Fruit fly (Drosophila melanogaster): ENCODE data around the gene RpS4.

The RpS4 gene

DNA sequence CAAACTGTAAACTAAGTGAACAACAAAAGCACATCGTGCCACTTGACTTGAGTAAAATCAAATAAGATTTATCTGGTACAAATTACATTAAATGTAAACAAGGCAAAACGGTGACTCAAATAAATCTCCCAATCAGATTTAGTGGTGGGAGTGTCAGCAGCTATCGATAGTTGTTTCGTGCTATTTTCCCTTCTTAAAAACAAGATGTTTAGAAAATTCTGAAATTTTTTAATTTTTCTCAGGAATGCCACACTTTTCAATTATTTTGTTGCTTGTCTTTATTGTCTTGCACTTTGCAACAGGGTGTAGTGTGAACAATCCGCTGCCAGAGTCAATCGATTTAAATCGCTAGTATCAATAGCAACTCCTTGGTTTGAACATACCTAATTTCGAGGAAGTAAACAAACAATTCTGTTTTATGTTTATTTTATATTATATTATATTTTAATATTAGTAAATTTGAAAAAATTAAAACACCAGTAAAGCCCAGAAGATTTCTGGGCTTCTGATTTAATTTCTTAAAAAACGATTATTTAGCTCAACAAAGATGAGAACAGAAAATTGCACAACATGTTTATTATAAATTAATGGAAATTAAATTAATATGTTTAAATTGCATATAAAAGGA lies 26.2 kb upstream of the RpS4 start, which contains the start of gene MICAL-like (continued):
- TF ChIP-seq Doc3 (GFP tag; IDR thresholded peaks at IDR 0.05; ENCODE audit: partially characterized antibody) (peak; percentile 97), pum (GFP tag; optimal IDR thresholded peaks at IDR 0.05) (no peak), hbn (GFP tag; IDR thresholded peaks at IDR 0.05; ENCODE audit: partially characterized antibody) (peak; percentile 88), sob (GFP tag; IDR thresholded peaks at IDR 0.05) (peak; percentile 59), Gug (GFP tag; IDR thresholded peaks at IDR 0.05) (no peak), pnt (GFP tag; optimal IDR thresholded peaks at IDR 0.05) (peak; percentile 27), hb (GFP tag; IDR thresholded peaks at IDR 0.05; ENCODE audit: partially characterized antibody) (peak; percentile 80), CG10431 (GFP tag; optimal IDR thresholded peaks at IDR 0.05) (no peak), Med (GFP tag) (peak; percentile 87), CG30020 (tag; optimal IDR thresholded peaks at IDR 0.05) (no peak), CG4854 (GFP tag; optimal IDR thresholded peaks at IDR 0.05) (no peak), Myb (GFP tag; optimal IDR thresholded peaks at IDR 0.05) (peak; percentile 14), YL-1 (GFP tag; optimal IDR thresholded peaks at IDR 0.05) (no peak), mld (GFP tag; IDR thresholded peaks at IDR 0.05; ENCODE audit: partially characterized antibody) (peak; percentile 68; the same call in 1 of the 3 replicates), Aef1 (GFP tag; IDR thresholded peaks at IDR 0.05) (peak; percentile 36; the same call in 2 of the 3 replicates), CG13123 (GFP tag; optimal IDR thresholded peaks at IDR 0.05) (no peak), stwl (tag; optimal IDR thresholded peaks at IDR 0.05) (peak; percentile 71), CG13624 (GFP tag; optimal IDR thresholded peaks at IDR 0.05) (peak; percentile 21), CG17328 (GFP tag; IDR thresholded peaks at IDR 0.05) (peak; percentile 16; the same call in 1 of the 2 replicates), CG31365 (tag; optimal IDR thresholded peaks at IDR 0.05) (no peak), CG30403 (GFP tag; optimal IDR thresholded peaks at IDR 0.05) (no peak), CG4617 (GFP tag; optimal IDR thresholded peaks at IDR 0.05; ENCODE audit: borderline replicate concordance) (peak; percentile 6), CG3847 (GFP tag; IDR thresholded peaks at IDR 0.05) (no peak; the same call in 1 of the 2 replicates), ken (GFP tag; IDR thresholded peaks at IDR 0.05) (peak; percentile 60; the same call in 1 of the 3 replicates), CHES-1-like (GFP tag; optimal IDR thresholded peaks at IDR 0.05) (no peak), lmd (GFP tag; IDR thresholded peaks at IDR 0.05) (peak; percentile 9; the same call in 1 of the 2 replicates), CG4404 (GFP tag; IDR thresholded peaks at IDR 0.05) (peak; percentile 30), sens-2 (GFP tag; IDR thresholded peaks at IDR 0.05) (no peak), chm (GFP tag; IDR thresholded peaks at IDR 0.05) (no peak), trem (tag; optimal IDR thresholded peaks at IDR 0.05) (peak; percentile 11), CG13424 (tag; optimal IDR thresholded peaks at IDR 0.05) (no peak), pan (optimal IDR thresholded peaks at IDR 0.05) (no peak), pan (GFP tag; optimal IDR thresholded peaks at IDR 0.05 in 1 of 2, IDR thresholded peaks at IDR 0.05 in 1 of 2) (peak in 1 of 2 experiments; percentile 8), nerfin-2 (GFP tag; IDR thresholded peaks at IDR 0.05; ENCODE audit: partially characterized antibody) (peak; percentile 63), CG3838 (GFP tag; optimal IDR thresholded peaks at IDR 0.05) (no peak), kah (GFP tag; optimal IDR thresholded peaks at IDR 0.05) (no peak), CG10274 (GFP tag; optimal IDR thresholded peaks at IDR 0.05) (no peak), CG8944 (GFP tag; optimal IDR thresholded peaks at IDR 0.05) (peak; percentile 2), pb (GFP tag; optimal IDR thresholded peaks at IDR 0.05) (no peak), CG9437 (GFP tag; optimal IDR thresholded peaks at IDR 0.05) (peak; percentile 6), CG9609 (GFP tag; optimal IDR thresholded peaks at IDR 0.05) (peak; percentile 4), Ets65A (GFP tag) (peak; percentile 44), TFAM (GFP tag; optimal IDR thresholded peaks at IDR 0.05) (no peak), fd64A (GFP tag; optimal IDR thresholded peaks at IDR 0.05) (no peak), CG3995 (GFP tag; optimal IDR thresholded peaks at IDR 0.05) (peak; percentile 89), Hr78 (GFP tag; optimal IDR thresholded peaks at IDR 0.05) (no peak), Xbp1 (GFP tag; optimal IDR thresholded peaks at IDR 0.05) (peak; percentile 21), CG14860 (GFP tag; IDR thresholded peaks at IDR 0.05; ENCODE audit: partially characterized antibody) (peak; percentile 77), knrl (GFP tag; IDR thresholded peaks at IDR 0.05; ENCODE audit: partially characterized antibody) (peak; percentile 88), CG7963 (GFP tag; IDR thresholded peaks at IDR 0.05; ENCODE audit: partially characterized antibody) (peak; percentile 71)
